Worm (Caenorhabditis elegans): ENCODE measurements around the gene F13C5.3.

DNA sequence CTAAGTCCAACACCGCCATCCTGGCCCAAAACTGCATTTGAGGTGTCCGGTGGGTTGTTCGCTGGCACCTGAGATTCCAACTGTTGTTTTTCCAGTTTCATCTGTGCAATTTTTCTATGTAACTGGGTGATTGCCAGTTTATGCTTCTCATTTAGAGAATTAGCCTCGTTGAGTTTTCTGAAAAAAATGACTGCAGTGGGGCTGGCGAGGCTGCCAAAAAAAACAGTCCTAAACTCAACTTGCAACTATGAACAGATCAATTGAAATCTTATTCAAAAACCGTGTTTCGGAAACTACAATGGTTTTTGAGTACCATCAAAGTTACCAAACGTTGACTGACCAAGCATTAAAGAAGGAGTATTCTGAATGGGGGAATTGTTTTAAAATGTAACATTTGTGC, 45.5 kb downstream of the F13C5.3 start, which contains the start of gene F57C12.6:
- TF ChIP-seq ama-1 (optimal IDR thresholded peaks at IDR 0.05) (no peak), unc-62 (GFP tag; optimal IDR thresholded peaks at IDR 0.05) (no peak), lsy-2 (tag; optimal IDR thresholded peaks at IDR 0.05) (no peak), ceh-16 (tag; optimal IDR thresholded peaks at IDR 0.05) (no peak), snpc-4 (tag; optimal IDR thresholded peaks at IDR 0.05) (no peak), alr-1 (tag; optimal IDR thresholded peaks at IDR 0.05) (no peak), nhr-12 (tag; optimal IDR thresholded peaks at IDR 0.05) (no peak), R02D3.7 (tag; optimal IDR thresholded peaks at IDR 0.05) (no peak), zag-1 (tag; optimal IDR thresholded peaks at IDR 0.05) (no peak), skn-1 (tag; optimal IDR thresholded peaks at IDR 0.05) (no peak)

Data from whole organism, L2 larva.